Worm (Caenorhabditis elegans): ENCODE measurements around the gene T04A8.7.

ce11 chrIII:4723922-4724321 lies 28.8 kb downstream of the T04A8.7 start:
- no peak for TF ChIP-seq lin-32 (GFP tag; optimal IDR thresholded peaks at IDR 0.05)
- TF ChIP-seq nhr-28 (tag; optimal IDR thresholded peaks at IDR 0.05), result no peak

All from whole organism, mixed stage, embryonic.